Worm (Caenorhabditis elegans) whole organism, L4/young adult: Measurements from ENCODE around the gene Y17D7C.1.

Experiments used
- dao-5 ChIP-seq: sonication (generic microtip); optimal IDR thresholded peaks from 2 replicates; lab custom pipeline; 2016; ENCODE audit warnings: missing genotype, missing genetic modification characterization, moderate library complexity, missing compliant biosample characterization
- him-1 ChIP-seq: sonication (generic microtip); optimal IDR thresholded peaks from 2 replicates; lab custom pipeline; 2016; ENCODE audit warnings: missing genotype, missing genetic modification reagents, missing genetic modification characterization, missing compliant biosample characterization

DNA sequence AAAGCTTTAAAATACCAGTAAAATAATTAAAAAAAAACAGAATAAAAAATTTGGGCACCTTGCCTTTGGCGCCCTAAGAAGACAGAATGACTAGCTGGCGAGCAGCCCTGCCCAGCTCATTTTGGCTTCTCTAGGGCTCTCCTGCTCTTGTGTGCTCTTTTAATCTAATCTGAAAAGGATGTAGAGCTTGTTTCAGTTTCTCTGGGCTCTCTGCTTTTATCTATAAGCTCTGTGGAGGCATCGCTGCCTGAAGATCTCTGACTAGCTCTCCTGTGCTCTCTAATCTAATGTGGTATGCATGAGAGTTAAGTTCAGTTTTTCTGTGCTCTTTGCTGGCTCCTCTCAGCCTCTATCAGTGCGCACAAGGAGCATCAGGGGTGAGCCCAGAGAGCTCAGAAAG is 19.5 kb downstream of the Y17D7C.1 start:
- TF ChIP-seq dao-5 (tag; lab: Kevin White, UChicago), result no peak
- no peak for TF ChIP-seq him-1
